Fruit fly (Drosophila melanogaster) whole organism, prepupa: Measurements from ENCODE around the gene CG11927.

Experiments
- Blimp-1 ChIP-seq: fragments of 200-800 bp; sonication (Bioruptor generic); optimal IDR thresholded peaks from 3 replicates; lab custom pipeline; 2017; ENCODE audit warnings: missing biosample characterization, missing genetic modification characterization, mild to moderate bottlenecking, moderate library complexity, missing genetic modification reagents
- CG10631 ChIP-seq: fragments of 200-800 bp; sonication (Bioruptor generic); optimal IDR thresholded peaks from 2 replicates; lab custom pipeline; 2016; ENCODE audit warnings: missing biosample characterization, missing genetic modification characterization
- CG10669 ChIP-seq: fragments of 200-800 bp; sonication (Bioruptor generic); optimal IDR thresholded peaks from 3 replicates; lab custom pipeline; 2018; ENCODE audit warnings: missing biosample characterization, mild to moderate bottlenecking, missing genetic modification characterization, moderate library complexity
- CG11294 ChIP-seq: fragments of 200-800 bp; sonication (Bioruptor generic); IDR thresholded peaks from 2 replicates; pipeline ENCODE4 v1.3.6; 2022; ENCODE audit warnings: missing biosample characterization, missing genetic modification characterization
- CG11762 ChIP-seq: fragments of 200-800 bp; sonication (Bioruptor generic); optimal IDR thresholded peaks from 3 replicates; lab custom pipeline; 2016; ENCODE audit warnings: missing biosample characterization, missing genetic modification characterization; ENCODE audit not compliant: insufficient read depth
- CG11902 ChIP-seq: fragments of 200-800 bp; sonication (Bioruptor generic); optimal IDR thresholded peaks from 3 replicates; lab custom pipeline; 2016; ENCODE audit warnings: missing biosample characterization, missing genetic modification characterization
- CG15336 ChIP-seq: fragments of 200-800 bp; sonication (Bioruptor generic); IDR thresholded peaks from 2 replicates; pipeline ENCODE4 v1.3.6; 2022; ENCODE audit warnings: missing biosample characterization, missing genetic modification characterization
- CG1621 ChIP-seq: fragments of 200-800 bp; sonication (Bioruptor generic); optimal IDR thresholded peaks from 3 replicates; lab custom pipeline; 2018; ENCODE audit warnings: missing biosample characterization, mild to moderate bottlenecking, missing genetic modification characterization
- CG3032 ChIP-seq: fragments of 200-800 bp; optimal IDR thresholded peaks from 2 replicates; lab custom pipeline; 2019; ENCODE audit warnings: missing biosample characterization, mild to moderate bottlenecking, missing genetic modification characterization, moderate library complexity
- CG31627 ChIP-seq: fragments of 200-800 bp; sonication (Bioruptor generic); optimal IDR thresholded peaks from 3 replicates; lab custom pipeline; 2016; ENCODE audit warnings: missing biosample characterization, missing genetic modification characterization
- CG32006 ChIP-seq: fragments of 200-800 bp; sonication (Bioruptor generic); optimal IDR thresholded peaks from 3 replicates; lab custom pipeline; 2017; ENCODE audit warnings: missing biosample characterization, mild to moderate bottlenecking, missing genetic modification characterization
- CG34406 ChIP-seq: fragments of 200-800 bp; sonication (Bioruptor generic); optimal IDR thresholded peaks from 3 replicates; lab custom pipeline; 2016; ENCODE audit warnings: missing biosample characterization, missing genetic modification characterization
- CG3919 ChIP-seq: fragments of 200-800 bp; sonication (Bioruptor generic); optimal IDR thresholded peaks from 3 replicates; lab custom pipeline; 2016; ENCODE audit warnings: missing biosample characterization, missing genetic modification characterization
- CG4318 ChIP-seq: fragments of 200-800 bp; sonication (Bioruptor generic); optimal IDR thresholded peaks from 3 replicates; lab custom pipeline; 2017; ENCODE audit warnings: missing biosample characterization, mild to moderate bottlenecking, missing genetic modification characterization
- CG6163 ChIP-seq: fragments of 200-800 bp; sonication (Bioruptor generic); IDR thresholded peaks from 3 replicates; pipeline ENCODE4 v1.3.6; 2022; ENCODE audit warnings: missing biosample characterization, missing genetic modification characterization
- CG6276 ChIP-seq: fragments of 200-800 bp; sonication (Bioruptor generic); optimal IDR thresholded peaks from 2 replicates; lab custom pipeline; 2017; ENCODE audit warnings: missing biosample characterization, mild to moderate bottlenecking, missing genetic modification characterization
- CG6792 ChIP-seq: fragments of 200-800 bp; sonication (Bioruptor generic); optimal IDR thresholded peaks from 3 replicates; lab custom pipeline; 2016; ENCODE audit warnings: missing biosample characterization, missing genetic modification characterization
- CG6808 ChIP-seq: fragments of 200-800 bp; sonication (Bioruptor generic); optimal IDR thresholded peaks from 3 replicates; lab custom pipeline; 2017; ENCODE audit warnings: missing biosample characterization, missing genetic modification characterization, mild to moderate bottlenecking, moderate library complexity, missing genetic modification reagents
- CG6854 ChIP-seq: fragments of 200-800 bp; sonication (Bioruptor generic); optimal IDR thresholded peaks from 2 replicates; lab custom pipeline; 2017; ENCODE audit warnings: missing biosample characterization, mild to moderate bottlenecking, missing genetic modification characterization
- CG7368 ChIP-seq: fragments of 200-800 bp; sonication (Bioruptor generic); optimal IDR thresholded peaks from 3 replicates; lab custom pipeline; 2016; ENCODE audit warnings: missing biosample characterization, missing genetic modification characterization
- CG8119 ChIP-seq: fragments of 200-800 bp; sonication (Bioruptor generic); IDR thresholded peaks from 3 replicates; pipeline ENCODE4 v1.3.6; 2022; ENCODE audit warnings: missing biosample characterization, missing genetic modification characterization
- CG8319 ChIP-seq: fragments of 200-800 bp; sonication (Bioruptor generic); optimal IDR thresholded peaks from 3 replicates; lab custom pipeline; 2016; ENCODE audit warnings: missing biosample characterization, missing genetic modification characterization
- CG8632 ChIP-seq: fragments of 200-800 bp; sonication (Bioruptor generic); optimal IDR thresholded peaks from 3 replicates; lab custom pipeline; 2016; ENCODE audit warnings: missing biosample characterization, missing genetic modification characterization
- CG9139 ChIP-seq: fragments of 200-800 bp; sonication (Bioruptor generic); optimal IDR thresholded peaks from 3 replicates; lab custom pipeline; 2017; ENCODE audit warnings: missing biosample characterization, mild to moderate bottlenecking, missing genetic modification characterization
- Eip75B ChIP-seq: fragments of 200-800 bp; sonication (Bioruptor generic); optimal IDR thresholded peaks from 3 replicates; lab custom pipeline; 2016; ENCODE audit warnings: missing biosample characterization, missing genetic modification characterization
- Eip78C ChIP-seq: fragments of 200-800 bp; sonication (Bioruptor generic); peaks from one replicate; lab custom pipeline; 2016; ENCODE audit warnings: missing biosample characterization, missing genetic modification characterization
- Eip93F ChIP-seq: fragments of 200-800 bp; sonication (Bioruptor generic); optimal IDR thresholded peaks from 2 replicates; lab custom pipeline; 2016; ENCODE audit warnings: missing biosample characterization, mild to moderate bottlenecking, missing genetic modification characterization
- Ets21C ChIP-seq: fragments of 200-800 bp; sonication (Bioruptor generic); optimal IDR thresholded peaks from 3 replicates; lab custom pipeline; 2016; ENCODE audit warnings: missing biosample characterization, missing genetic modification characterization
- Ets96B ChIP-seq: fragments of 200-800 bp; optimal IDR thresholded peaks from 2 replicates; lab custom pipeline; 2019; ENCODE audit warnings: missing biosample characterization, mild to moderate bottlenecking, missing genetic modification characterization, moderate library complexity
- Gug ChIP-seq: fragments of 200-800 bp; sonication (Bioruptor generic); IDR thresholded peaks from 2 replicates; pipeline ENCODE4 v1.3.6; 2022; ENCODE audit warnings: missing biosample characterization, missing genetic modification characterization
- Hr38 ChIP-seq: sonication (Bioruptor generic); optimal IDR thresholded peaks from 2 replicates; lab custom pipeline; 2016; ENCODE audit warnings: missing biosample characterization, missing genetic modification characterization
- Hr39 ChIP-seq: fragments of 200-800 bp; sonication (Bioruptor generic); optimal IDR thresholded peaks from 2 replicates; lab custom pipeline; 2016; ENCODE audit warnings: missing biosample characterization, missing genetic modification characterization
- Smox ChIP-seq: fragments of 200-800 bp; sonication (Bioruptor generic); optimal IDR thresholded peaks from 3 replicates; lab custom pipeline; 2016; ENCODE audit warnings: missing biosample characterization, missing genetic modification characterization
- Sox102F ChIP-seq: fragments of 200-800 bp; sonication (Bioruptor generic); optimal IDR thresholded peaks from 2 replicates; lab custom pipeline; 2016; ENCODE audit warnings: missing biosample characterization, mild to moderate bottlenecking, missing genetic modification characterization
- achi ChIP-seq: fragments of 200-800 bp; sonication (Bioruptor generic); optimal IDR thresholded peaks from 3 replicates; lab custom pipeline; 2016; ENCODE audit warnings: missing biosample characterization, missing genetic modification characterization
- acj6 ChIP-seq: fragments of 200-800 bp; sonication (Bioruptor generic); optimal IDR thresholded peaks from 3 replicates; lab custom pipeline; 2016; ENCODE audit warnings: missing biosample characterization, missing genetic modification characterization
- cyc ChIP-seq: fragments of 200-800 bp; sonication (Bioruptor generic); optimal IDR thresholded peaks from 3 replicates; lab custom pipeline; 2016; ENCODE audit warnings: missing biosample characterization, missing genetic modification characterization
- dac ChIP-seq: fragments of 200-800 bp; sonication (Bioruptor generic); optimal IDR thresholded peaks from 2 replicates; lab custom pipeline; 2017; ENCODE audit warnings: missing biosample characterization, mild to moderate bottlenecking, missing genetic modification characterization
- dsx ChIP-seq: fragments of 200-800 bp; optimal IDR thresholded peaks from 3 replicates; lab custom pipeline; 2019; ENCODE audit warnings: missing biosample characterization, mild to moderate bottlenecking, missing genetic modification characterization, moderate library complexity; ENCODE audit not compliant: poor library complexity, severe bottlenecking
- eg ChIP-seq: fragments of 200-800 bp; sonication (Bioruptor generic); IDR thresholded peaks from 3 replicates; pipeline ENCODE4 v1.3.6; 2022; ENCODE audit warnings: missing biosample characterization, missing genetic modification characterization
- esn ChIP-seq: fragments of 200-800 bp; sonication (Bioruptor generic); optimal IDR thresholded peaks from 2 replicates; lab custom pipeline; 2016; ENCODE audit warnings: missing biosample characterization, mild to moderate bottlenecking, missing genetic modification characterization, moderate library complexity
- fd59A ChIP-seq: fragments of 200-800 bp; sonication (Bioruptor generic); optimal IDR thresholded peaks from 2 replicates; lab custom pipeline; 2017; ENCODE audit warnings: missing biosample characterization, mild to moderate bottlenecking, missing genetic modification characterization, missing genetic modification reagents
- fd85E ChIP-seq: fragments of 200-800 bp; sonication (Bioruptor generic); optimal IDR thresholded peaks from 3 replicates; lab custom pipeline; 2016; ENCODE audit warnings: missing biosample characterization, missing genetic modification characterization
- fkh ChIP-seq: fragments of 200-800 bp; sonication (Bioruptor generic); optimal IDR thresholded peaks from 3 replicates; lab custom pipeline; 2017; ENCODE audit warnings: missing biosample characterization, mild to moderate bottlenecking, missing genetic modification characterization, moderate library complexity
- net ChIP-seq: fragments of 200-800 bp; sonication (Bioruptor generic); optimal IDR thresholded peaks from 3 replicates; lab custom pipeline; 2016; ENCODE audit warnings: missing biosample characterization, missing genetic modification characterization
- pdm3 ChIP-seq: fragments of 200-800 bp; sonication (Bioruptor generic); optimal IDR thresholded peaks from 3 replicates; lab custom pipeline; 2016; ENCODE audit warnings: missing biosample characterization, missing genetic modification characterization
- salr ChIP-seq, 2 experiments: fragments of 200-800 bp; sonication (Bioruptor generic); optimal IDR thresholded peaks; 3 replicates each; lab custom pipeline; 2016 to 2018; ENCODE audit warnings: missing biosample characterization in 2 of 2, missing genetic modification characterization in 2 of 2, mild to moderate bottlenecking in 1 of 2
- spab ChIP-seq: fragments of 200-800 bp; sonication (Bioruptor generic); optimal IDR thresholded peaks from 2 replicates; lab custom pipeline; 2017; ENCODE audit warnings: missing biosample characterization, mild to moderate bottlenecking, missing genetic modification characterization, missing genetic modification reagents
- ss ChIP-seq, 2 experiments: fragments of 200-800 bp; sonication (Bioruptor generic); optimal IDR thresholded peaks; 2 replicates in 1 of 2; 3 replicates in 1 of 2; lab custom pipeline; 2017 to 2018; ENCODE audit warnings: mild to moderate bottlenecking in 2 of 2, missing biosample characterization in 2 of 2, missing genetic modification characterization in 2 of 2, moderate library complexity in 1 of 2
- svp ChIP-seq: fragments of 200-800 bp; sonication (Bioruptor generic); peaks from one replicate; lab custom pipeline; 2016; ENCODE audit warnings: missing biosample characterization, missing genetic modification characterization
- topi ChIP-seq: fragments of 200-800 bp; sonication (Bioruptor generic); optimal IDR thresholded peaks from 3 replicates; lab custom pipeline; 2016; ENCODE audit warnings: missing biosample characterization, missing genetic modification characterization
- vri ChIP-seq: fragments of 200-800 bp; sonication (Bioruptor generic); optimal IDR thresholded peaks from 3 replicates; lab custom pipeline; 2016; ENCODE audit warnings: missing biosample characterization, mild to moderate bottlenecking, missing genetic modification characterization

Gene CG11927

DNA sequence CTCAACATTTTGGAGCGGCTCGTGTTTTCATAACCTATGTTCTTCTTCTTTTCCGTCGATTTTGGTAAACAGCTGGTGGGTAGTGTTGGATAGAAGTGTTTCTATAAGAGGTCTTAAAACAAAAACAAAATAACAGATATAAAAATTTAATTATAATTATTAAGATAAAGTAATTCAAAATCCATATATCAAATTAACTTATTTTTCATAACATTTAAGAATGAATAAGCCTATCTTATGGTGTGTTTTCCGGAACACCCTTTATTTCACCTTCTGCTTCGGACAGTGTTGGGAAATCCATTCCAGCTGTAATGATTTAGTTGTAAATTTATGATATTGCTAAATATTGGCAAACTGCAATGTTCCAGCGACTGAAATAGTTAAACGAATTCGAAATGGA, 2.8 kb downstream of the CG11927 start, which contains the start of the genes mRpS2 and Mon1:
TSS of gene mRpS2 (minus strand) at position 64 of the 400 bp plus-strand sequence.
TSS of gene Mon1 (plus strand) at position 286 of the 400 bp plus-strand sequence.
- TF ChIP-seq CG3032 (tag; lab: Kevin White, UChicago) = peak; percentile 96
- peak; percentile 92 for TF ChIP-seq CG11762 (GFP tag; lab: Kevin White, UChicago)
- peak; percentile 98 for TF ChIP-seq CG10669 (GFP tag; lab: Kevin White, UChicago)
- TF ChIP-seq svp (GFP tag; lab: Kevin White, UChicago) = no peak
- peak; percentile 91 for TF ChIP-seq Ets96B (tag; lab: Kevin White, UChicago)
- peak; percentile 82 for TF ChIP-seq Ets21C (GFP tag; lab: Kevin White, UChicago)
- peak; percentile 95 for TF ChIP-seq CG3919 (GFP tag; lab: Kevin White, UChicago)
- peak; percentile 89 for TF ChIP-seq CG31627 (GFP tag; lab: Kevin White, UChicago)
- peak; percentile 70 for TF ChIP-seq fd59A (GFP tag; lab: Kevin White, UChicago)
- no peak for TF ChIP-seq CG6276 (GFP tag; lab: Kevin White, UChicago)
- TF ChIP-seq esn (GFP tag; lab: Kevin White, UChicago) = peak; percentile 95
- TF ChIP-seq CG8319 = peak; percentile 90
- TF ChIP-seq CG8119 = peak; percentile 95
- peak; percentile 93 for TF ChIP-seq cyc (GFP tag; lab: Kevin White, UChicago)
- TF ChIP-seq dsx = peak; percentile 85
- TF ChIP-seq Smox (GFP tag; lab: Kevin White, UChicago) = peak; percentile 85
- peak; percentile 97 for TF ChIP-seq eg (GFP tag; lab: Robert Waterston, UW)
- TF ChIP-seq fd85E = peak; percentile 68
- TF ChIP-seq Hr39 (GFP tag; lab: Kevin White, UChicago) = peak; percentile 90
- peak; percentile 92 for TF ChIP-seq achi (GFP tag; lab: Kevin White, UChicago)
- peak; percentile 87 for TF ChIP-seq dac (GFP tag; lab: Kevin White, UChicago)
- peak; percentile 83 to 87 for TF ChIP-seq salr (GFP tag; optimal IDR thresholded peaks at IDR 0.05; lab: Kevin White, UChicago)
- peak; percentile 91 for TF ChIP-seq CG7368 (GFP tag; lab: Kevin White, UChicago)
- TF ChIP-seq CG11294 (GFP tag; lab: Robert Waterston, UW) = peak; percentile 93
- peak; percentile 94 for TF ChIP-seq Eip78C (GFP tag; lab: Kevin White, UChicago)
- peak; percentile 92 for TF ChIP-seq CG32006 (GFP tag; lab: Kevin White, UChicago)
- TF ChIP-seq Eip93F = peak; percentile 79
- TF ChIP-seq CG6854 = peak; percentile 58
- peak; percentile 97 for TF ChIP-seq CG10631
- TF ChIP-seq ss (GFP tag; optimal IDR thresholded peaks at IDR 0.05; lab: Kevin White, UChicago) = no peak
- peak; percentile 70 for TF ChIP-seq CG1621
- peak; percentile 81 for TF ChIP-seq spab (GFP tag; lab: Kevin White, UChicago)
- TF ChIP-seq Gug = peak; percentile 95
- TF ChIP-seq pdm3 (GFP tag; lab: Kevin White, UChicago) = peak; percentile 91
- TF ChIP-seq CG11902 (GFP tag; lab: Kevin White, UChicago) = peak; percentile 91
- TF ChIP-seq Blimp-1 (GFP tag; lab: Kevin White, UChicago) = peak; percentile 79
- peak; percentile 73 for TF ChIP-seq fkh
- TF ChIP-seq Sox102F = peak; percentile 88
- peak; percentile 76 for TF ChIP-seq vri
- TF ChIP-seq topi (GFP tag; lab: Kevin White, UChicago) = peak; percentile 87
- TF ChIP-seq CG9139 (GFP tag; lab: Kevin White, UChicago) = no peak
- TF ChIP-seq CG8632 (GFP tag; lab: Kevin White, UChicago) = peak; percentile 89
- no peak for TF ChIP-seq CG6808 (GFP tag; lab: Kevin White, UChicago)
- TF ChIP-seq acj6 = peak; percentile 93
- peak; percentile 92 for TF ChIP-seq CG15336 (GFP tag; lab: Robert Waterston, UW)
- TF ChIP-seq Eip75B (GFP tag; lab: Kevin White, UChicago) = peak; percentile 87
- TF ChIP-seq CG6792 (GFP tag; lab: Kevin White, UChicago) = peak; percentile 90
- no peak for TF ChIP-seq CG4318 (GFP tag; lab: Kevin White, UChicago)
- peak; percentile 90 for TF ChIP-seq CG34406 (GFP tag; lab: Kevin White, UChicago)
- TF ChIP-seq Hr38 = peak; percentile 29
- peak; percentile 88 for TF ChIP-seq net (GFP tag; lab: Kevin White, UChicago)
- TF ChIP-seq CG6163 = peak; percentile 94
